Worm (Caenorhabditis elegans) whole organism, mixed stage, embryonic: ENCODE measurements around the gene Y39E4B.6.

Source experiments
- nhr-76 ChIP-seq: sonication (generic microtip); optimal IDR thresholded peaks from 2 replicates; lab custom pipeline; 2017; ENCODE audit warnings: missing biosample characterization, missing genetic modification characterization
- snpc-4 ChIP-seq: fragments of 150-350 bp; optimal IDR thresholded peaks from 2 replicates; lab custom pipeline; 2014; ENCODE audit warnings: missing biosample characterization, missing genetic modification characterization
- unc-39 ChIP-seq: fragments of 150-350 bp; optimal IDR thresholded peaks from 2 replicates; lab custom pipeline; 2014; ENCODE audit warnings: missing biosample characterization, missing genetic modification characterization

DNA sequence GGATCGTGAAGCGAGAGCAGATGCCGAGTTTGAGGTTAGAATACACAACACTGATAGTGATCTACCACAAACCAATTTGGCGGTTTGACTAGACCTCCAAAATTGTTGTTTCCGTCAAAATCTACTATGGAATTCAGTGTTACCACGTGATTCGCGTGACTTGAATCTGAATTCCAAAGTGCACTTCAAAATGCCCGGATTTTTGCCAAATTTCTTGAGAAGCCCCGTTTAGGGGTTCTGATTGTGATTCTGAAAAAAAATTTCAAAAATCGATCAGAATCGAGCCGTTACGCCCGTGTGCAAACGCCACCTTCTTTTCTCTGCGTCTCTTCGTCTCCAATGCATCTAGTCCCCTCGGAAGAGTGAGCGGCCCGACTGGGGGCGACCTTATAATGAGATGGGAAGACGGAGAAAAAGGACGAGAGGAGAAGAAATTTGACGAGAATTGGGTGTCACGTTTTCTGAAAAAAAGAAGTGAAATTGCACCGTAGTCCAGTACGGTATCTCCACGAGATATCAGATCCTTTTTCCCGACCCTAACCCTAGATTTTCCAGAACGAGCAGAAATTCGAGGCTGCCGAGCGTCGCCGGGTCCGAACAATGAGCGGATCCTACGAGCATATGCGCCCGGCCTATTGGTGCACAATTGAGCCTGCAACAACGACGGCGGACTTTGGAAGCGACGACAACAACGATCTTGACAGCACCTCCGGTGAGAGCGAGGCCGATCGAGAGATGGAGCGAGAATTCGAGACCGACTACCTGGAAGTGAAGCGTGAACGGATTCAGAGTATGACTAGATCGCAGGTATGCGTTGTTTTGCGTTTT lies 1.1 kb downstream of the Y39E4B.6 start:
- no peak for TF ChIP-seq snpc-4
- TF ChIP-seq nhr-76 (tag; lab: Kevin White, UChicago), result no peak
- no peak for TF ChIP-seq unc-39
